Fruit fly (Drosophila melanogaster) whole organism, prepupa: Measurements from ENCODE around the gene CG5171.
A peak's percentile ranks its signal among the peaks of the same experiment; 100 is the strongest.

Experiments
- Blimp-1 ChIP-seq: fragments of 200-800 bp; sonication (Bioruptor generic); optimal IDR thresholded peaks from 3 replicates; lab custom pipeline; 2017; ENCODE audit warnings: missing biosample characterization, missing genetic modification characterization, mild to moderate bottlenecking, moderate library complexity, missing genetic modification reagents
- CG10669 ChIP-seq: fragments of 200-800 bp; sonication (Bioruptor generic); optimal IDR thresholded peaks from 3 replicates; lab custom pipeline; 2018; ENCODE audit warnings: missing biosample characterization, mild to moderate bottlenecking, missing genetic modification characterization, moderate library complexity
- CG11762 ChIP-seq: fragments of 200-800 bp; sonication (Bioruptor generic); optimal IDR thresholded peaks from 3 replicates; lab custom pipeline; 2016; ENCODE audit warnings: missing biosample characterization, missing genetic modification characterization; ENCODE audit not compliant: insufficient read depth
- CG11902 ChIP-seq: fragments of 200-800 bp; sonication (Bioruptor generic); optimal IDR thresholded peaks from 3 replicates; lab custom pipeline; 2016; ENCODE audit warnings: missing biosample characterization, missing genetic modification characterization
- CG15336 ChIP-seq: fragments of 200-800 bp; sonication (Bioruptor generic); IDR thresholded peaks from 2 replicates; pipeline ENCODE4 v1.3.6; 2022; ENCODE audit warnings: missing biosample characterization, missing genetic modification characterization
- CG16779 ChIP-seq: fragments of 200-800 bp; sonication (Bioruptor generic); optimal IDR thresholded peaks from 3 replicates; lab custom pipeline; 2017; ENCODE audit warnings: missing biosample characterization, mild to moderate bottlenecking, missing genetic modification characterization
- CG3032 ChIP-seq: fragments of 200-800 bp; optimal IDR thresholded peaks from 2 replicates; lab custom pipeline; 2019; ENCODE audit warnings: missing biosample characterization, mild to moderate bottlenecking, missing genetic modification characterization, moderate library complexity
- CG31627 ChIP-seq: fragments of 200-800 bp; sonication (Bioruptor generic); optimal IDR thresholded peaks from 3 replicates; lab custom pipeline; 2016; ENCODE audit warnings: missing biosample characterization, missing genetic modification characterization
- CG32006 ChIP-seq: fragments of 200-800 bp; sonication (Bioruptor generic); optimal IDR thresholded peaks from 3 replicates; lab custom pipeline; 2017; ENCODE audit warnings: missing biosample characterization, mild to moderate bottlenecking, missing genetic modification characterization
- CG4318 ChIP-seq: fragments of 200-800 bp; sonication (Bioruptor generic); optimal IDR thresholded peaks from 3 replicates; lab custom pipeline; 2017; ENCODE audit warnings: missing biosample characterization, mild to moderate bottlenecking, missing genetic modification characterization
- CG6276 ChIP-seq: fragments of 200-800 bp; sonication (Bioruptor generic); optimal IDR thresholded peaks from 2 replicates; lab custom pipeline; 2017; ENCODE audit warnings: missing biosample characterization, mild to moderate bottlenecking, missing genetic modification characterization
- CG6808 ChIP-seq: fragments of 200-800 bp; sonication (Bioruptor generic); optimal IDR thresholded peaks from 3 replicates; lab custom pipeline; 2017; ENCODE audit warnings: missing biosample characterization, missing genetic modification characterization, mild to moderate bottlenecking, moderate library complexity, missing genetic modification reagents
- CG7368 ChIP-seq: fragments of 200-800 bp; sonication (Bioruptor generic); optimal IDR thresholded peaks from 3 replicates; lab custom pipeline; 2016; ENCODE audit warnings: missing biosample characterization, missing genetic modification characterization
- CG8119 ChIP-seq: fragments of 200-800 bp; sonication (Bioruptor generic); IDR thresholded peaks from 3 replicates; pipeline ENCODE4 v1.3.6; 2022; ENCODE audit warnings: missing biosample characterization, missing genetic modification characterization
- CG8632 ChIP-seq: fragments of 200-800 bp; sonication (Bioruptor generic); optimal IDR thresholded peaks from 3 replicates; lab custom pipeline; 2016; ENCODE audit warnings: missing biosample characterization, missing genetic modification characterization
- Eip75B ChIP-seq: fragments of 200-800 bp; sonication (Bioruptor generic); optimal IDR thresholded peaks from 3 replicates; lab custom pipeline; 2016; ENCODE audit warnings: missing biosample characterization, missing genetic modification characterization
- Eip93F ChIP-seq: fragments of 200-800 bp; sonication (Bioruptor generic); optimal IDR thresholded peaks from 2 replicates; lab custom pipeline; 2016; ENCODE audit warnings: missing biosample characterization, mild to moderate bottlenecking, missing genetic modification characterization
- Ets21C ChIP-seq: fragments of 200-800 bp; sonication (Bioruptor generic); optimal IDR thresholded peaks from 3 replicates; lab custom pipeline; 2016; ENCODE audit warnings: missing biosample characterization, missing genetic modification characterization
- Ets96B ChIP-seq: fragments of 200-800 bp; optimal IDR thresholded peaks from 2 replicates; lab custom pipeline; 2019; ENCODE audit warnings: missing biosample characterization, mild to moderate bottlenecking, missing genetic modification characterization, moderate library complexity
- Gug ChIP-seq: fragments of 200-800 bp; sonication (Bioruptor generic); IDR thresholded peaks from 2 replicates; pipeline ENCODE4 v1.3.6; 2022; ENCODE audit warnings: missing biosample characterization, missing genetic modification characterization
- Hr38 ChIP-seq: sonication (Bioruptor generic); optimal IDR thresholded peaks from 2 replicates; lab custom pipeline; 2016; ENCODE audit warnings: missing biosample characterization, missing genetic modification characterization
- Hr39 ChIP-seq: fragments of 200-800 bp; sonication (Bioruptor generic); optimal IDR thresholded peaks from 2 replicates; lab custom pipeline; 2016; ENCODE audit warnings: missing biosample characterization, missing genetic modification characterization
- OdsH ChIP-seq: fragments of 200-800 bp; sonication (Bioruptor generic); optimal IDR thresholded peaks from 3 replicates; lab custom pipeline; 2016; ENCODE audit warnings: missing biosample characterization, missing genetic modification characterization
- Smox ChIP-seq: fragments of 200-800 bp; sonication (Bioruptor generic); optimal IDR thresholded peaks from 3 replicates; lab custom pipeline; 2016; ENCODE audit warnings: missing biosample characterization, missing genetic modification characterization
- Sox102F ChIP-seq: fragments of 200-800 bp; sonication (Bioruptor generic); optimal IDR thresholded peaks from 2 replicates; lab custom pipeline; 2016; ENCODE audit warnings: missing biosample characterization, mild to moderate bottlenecking, missing genetic modification characterization
- Sox14 ChIP-seq: fragments of 200-800 bp; sonication (Bioruptor generic); optimal IDR thresholded peaks from 3 replicates; lab custom pipeline; 2016; ENCODE audit warnings: missing biosample characterization, missing genetic modification characterization
- Sox15 ChIP-seq: fragments of 200-800 bp; sonication (Bioruptor generic); optimal IDR thresholded peaks from 3 replicates; lab custom pipeline; 2016; ENCODE audit warnings: missing biosample characterization, missing genetic modification characterization
- acj6 ChIP-seq: fragments of 200-800 bp; sonication (Bioruptor generic); optimal IDR thresholded peaks from 3 replicates; lab custom pipeline; 2016; ENCODE audit warnings: missing biosample characterization, missing genetic modification characterization
- dac ChIP-seq: fragments of 200-800 bp; sonication (Bioruptor generic); optimal IDR thresholded peaks from 2 replicates; lab custom pipeline; 2017; ENCODE audit warnings: missing biosample characterization, mild to moderate bottlenecking, missing genetic modification characterization
- dsx ChIP-seq: fragments of 200-800 bp; optimal IDR thresholded peaks from 3 replicates; lab custom pipeline; 2019; ENCODE audit warnings: missing biosample characterization, mild to moderate bottlenecking, missing genetic modification characterization, moderate library complexity; ENCODE audit not compliant: poor library complexity, severe bottlenecking
- esn ChIP-seq: fragments of 200-800 bp; sonication (Bioruptor generic); optimal IDR thresholded peaks from 2 replicates; lab custom pipeline; 2016; ENCODE audit warnings: missing biosample characterization, mild to moderate bottlenecking, missing genetic modification characterization, moderate library complexity
- fd85E ChIP-seq: fragments of 200-800 bp; sonication (Bioruptor generic); optimal IDR thresholded peaks from 3 replicates; lab custom pipeline; 2016; ENCODE audit warnings: missing biosample characterization, missing genetic modification characterization
- lz ChIP-seq: fragments of 200-800 bp; sonication (Bioruptor generic); optimal IDR thresholded peaks from 3 replicates; lab custom pipeline; 2016; ENCODE audit warnings: missing biosample characterization, missing genetic modification characterization
- net ChIP-seq: fragments of 200-800 bp; sonication (Bioruptor generic); optimal IDR thresholded peaks from 3 replicates; lab custom pipeline; 2016; ENCODE audit warnings: missing biosample characterization, missing genetic modification characterization
- pdm3 ChIP-seq: fragments of 200-800 bp; sonication (Bioruptor generic); optimal IDR thresholded peaks from 3 replicates; lab custom pipeline; 2016; ENCODE audit warnings: missing biosample characterization, missing genetic modification characterization
- ss ChIP-seq, 2 experiments: fragments of 200-800 bp; sonication (Bioruptor generic); optimal IDR thresholded peaks; 2 replicates in 1 of 2; 3 replicates in 1 of 2; lab custom pipeline; 2017 to 2018; ENCODE audit warnings: mild to moderate bottlenecking in 2 of 2, missing biosample characterization in 2 of 2, missing genetic modification characterization in 2 of 2, moderate library complexity in 1 of 2
- svp ChIP-seq: fragments of 200-800 bp; sonication (Bioruptor generic); peaks from one replicate; lab custom pipeline; 2016; ENCODE audit warnings: missing biosample characterization, missing genetic modification characterization
- topi ChIP-seq: fragments of 200-800 bp; sonication (Bioruptor generic); optimal IDR thresholded peaks from 3 replicates; lab custom pipeline; 2016; ENCODE audit warnings: missing biosample characterization, missing genetic modification characterization

CG5171 gene

DNA sequence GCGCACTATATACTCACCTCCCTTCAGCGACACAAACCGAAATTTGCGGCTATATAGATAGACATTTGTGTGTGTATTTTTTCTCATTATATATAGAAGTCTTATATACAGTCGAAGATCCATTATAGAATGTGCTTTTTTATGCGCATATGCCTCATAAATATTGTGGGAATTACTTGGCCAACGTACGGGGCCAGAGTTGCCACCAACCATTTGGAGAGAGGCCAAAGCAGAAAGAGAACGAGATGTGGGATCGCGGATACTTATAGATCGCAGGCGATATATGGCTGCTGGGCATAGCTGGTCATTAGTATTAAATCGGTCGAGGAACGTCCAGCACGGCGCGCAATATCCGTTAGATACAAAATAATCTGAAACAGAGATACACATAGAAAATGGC, 3.8 kb downstream of the CG5171 start, which contains the start of gene CG5177:
CG5177 (plus strand) TSS at position 305 of the 400 bp plus-strand sequence.
- TF ChIP-seq Gug (GFP tag; lab: Robert Waterston, UW) (no peak), OdsH (no peak), CG11902 (GFP tag; lab: Kevin White, UChicago) (no peak), ss (GFP tag; optimal IDR thresholded peaks at IDR 0.05; lab: Kevin White, UChicago) (no peak), Sox15 (GFP tag; lab: Kevin White, UChicago) (no peak), CG8632 (no peak)

- TF ChIP-seq Gug (GFP tag; lab: Robert Waterston, UW) = no peak
- TF ChIP-seq lz (GFP tag; lab: Kevin White, UChicago) = no peak
Observed at dm6 chr2L:7407638-7408037, 6.5 kb downstream of the CG5171 start.

DNA sequence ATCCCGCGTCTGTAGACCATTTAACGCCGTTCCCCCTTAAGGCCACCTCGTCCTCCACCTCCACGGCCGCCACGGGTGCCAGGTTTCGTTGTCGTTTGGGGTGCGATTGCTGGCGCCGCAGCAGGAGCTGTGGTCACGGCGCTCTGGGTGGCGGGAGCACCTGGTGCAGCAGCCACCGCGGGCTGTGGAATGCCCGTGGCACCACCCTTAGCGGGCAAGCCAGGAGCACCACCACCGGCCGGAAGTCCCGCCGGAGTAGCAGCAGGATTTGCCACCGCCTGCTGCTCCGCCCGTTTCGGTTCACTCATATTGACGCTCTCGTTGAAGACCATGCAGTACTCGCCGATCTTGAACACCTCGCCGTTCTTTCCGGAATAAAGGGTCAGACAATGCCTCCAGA, 7.9 kb downstream of the CG5171 start:
- no peak for TF ChIP-seq CG6808
- no peak for TF ChIP-seq esn
- TF ChIP-seq Eip75B (GFP tag; lab: Kevin White, UChicago) = no peak
- no peak for TF ChIP-seq net (GFP tag; lab: Kevin White, UChicago)
- no peak for TF ChIP-seq fd85E (GFP tag; lab: Kevin White, UChicago)
- no peak for TF ChIP-seq Blimp-1 (GFP tag; lab: Kevin White, UChicago)
- no peak for TF ChIP-seq CG31627 (GFP tag; lab: Kevin White, UChicago)
- TF ChIP-seq CG6276 (GFP tag; lab: Kevin White, UChicago) = no peak
- no peak for TF ChIP-seq CG3032 (tag; lab: Kevin White, UChicago)

dm6 chr2L:7409602-7410001, 8.5 kb downstream of the CG5171 start, which contains the start of gene CG5181:
TSS of gene CG5181 (minus strand) at chr2L:7409809.
- TF ChIP-seq dac (GFP tag; lab: Kevin White, UChicago) (no peak), CG10669 (no peak), esn (no peak), CG11762 (GFP tag; lab: Kevin White, UChicago) (no peak), Sox14 (GFP tag; lab: Kevin White, UChicago) (no peak), Sox102F (GFP tag; lab: Kevin White, UChicago) (no peak), Smox (GFP tag; lab: Kevin White, UChicago) (no peak), topi (GFP tag; lab: Kevin White, UChicago) (no peak), CG7368 (GFP tag; lab: Kevin White, UChicago) (no peak), pdm3 (GFP tag; lab: Kevin White, UChicago) (no peak), CG4318 (no peak), acj6 (no peak), net (GFP tag; lab: Kevin White, UChicago) (no peak), Ets96B (tag; lab: Kevin White, UChicago) (no peak)
- TF ChIP-seq, all 60 proteins: peak for 0

DNA sequence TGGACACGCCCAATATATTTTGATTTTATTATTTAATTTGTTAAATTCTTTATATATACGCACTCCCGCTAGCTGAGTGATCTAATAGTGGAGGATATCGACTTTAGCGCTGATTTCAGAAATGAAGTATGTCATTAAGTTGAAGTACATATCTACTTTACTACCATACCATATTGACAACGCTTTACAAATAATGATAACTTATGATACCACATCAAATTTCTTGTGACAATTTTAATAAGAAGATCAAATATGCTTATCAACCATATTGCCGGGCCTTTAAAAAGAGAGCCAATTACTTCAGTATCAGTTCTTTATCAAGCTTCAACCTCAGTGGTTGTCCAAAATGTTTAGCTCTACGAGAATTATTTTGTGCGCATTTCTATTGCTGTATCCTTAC, 9.5 kb downstream of the CG5171 start, which contains the start of gene CG15818:
CG15818 (plus strand) TSS at position 301 of the 400 bp plus-strand sequence.
- TF ChIP-seq net (GFP tag; lab: Kevin White, UChicago) (no peak), Sox102F (GFP tag; lab: Kevin White, UChicago) (no peak), Hr39 (no peak), esn (no peak), CG7368 (GFP tag; lab: Kevin White, UChicago) (no peak), CG16779 (tag; lab: Kevin White, UChicago) (no peak)

DNA sequence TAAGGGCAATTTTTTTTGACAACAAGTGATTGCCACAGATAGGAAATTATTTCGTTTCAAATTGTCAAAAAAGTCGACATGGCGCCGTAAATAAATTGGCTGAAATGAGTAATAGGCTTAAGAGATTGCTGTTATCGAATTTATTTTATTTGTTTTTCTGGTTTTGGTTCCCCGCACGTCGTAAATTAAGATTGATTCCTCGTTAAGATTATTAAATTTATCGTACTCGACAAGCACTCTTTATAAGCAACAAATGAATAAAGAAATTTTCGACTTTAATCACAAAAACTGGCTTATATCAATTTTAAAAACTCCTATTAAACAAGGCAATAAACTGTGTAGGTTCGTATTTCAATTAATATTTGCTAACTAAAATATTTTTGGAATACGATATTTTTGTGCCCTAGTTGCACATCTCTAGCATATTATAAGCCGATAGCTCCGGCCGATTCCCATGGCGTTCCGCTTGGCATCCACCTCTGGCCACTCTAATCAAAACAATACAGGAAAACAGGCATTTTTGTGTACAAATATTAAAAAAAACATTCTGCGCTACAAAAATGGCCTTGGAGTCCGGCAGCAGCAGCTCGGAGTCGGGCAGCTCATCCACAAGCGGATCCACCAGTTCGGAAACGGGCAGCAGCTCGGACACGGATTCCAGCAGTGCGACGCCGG, 10.9 kb downstream of the CG5171 start, which contains the start of gene chm:
chm (plus strand) TSS at position 471 of the 675 bp plus-strand sequence.
- TF ChIP-seq CG32006 (GFP tag; lab: Kevin White, UChicago) = no peak
- TF ChIP-seq dac (GFP tag; lab: Kevin White, UChicago) = no peak
- TF ChIP-seq svp (GFP tag; lab: Kevin White, UChicago) = no peak
- TF ChIP-seq CG3032 (tag; lab: Kevin White, UChicago) = peak; percentile 47
- no peak for TF ChIP-seq CG15336 (GFP tag; lab: Robert Waterston, UW)
- TF ChIP-seq lz (GFP tag; lab: Kevin White, UChicago) = peak; percentile 47
- TF ChIP-seq esn = peak; percentile 63
- no peak for TF ChIP-seq CG8119 (GFP tag; lab: Robert Waterston, UW)
- TF ChIP-seq Eip93F = peak; percentile 55
- peak; percentile 34 for TF ChIP-seq topi (GFP tag; lab: Kevin White, UChicago)
- TF ChIP-seq Sox14 (GFP tag; lab: Kevin White, UChicago) = peak; percentile 60
- no peak for TF ChIP-seq Ets21C (GFP tag; lab: Kevin White, UChicago)
- TF ChIP-seq CG6276 (GFP tag; lab: Kevin White, UChicago) = no peak
- TF ChIP-seq CG11762 (GFP tag; lab: Kevin White, UChicago) = no peak
- no peak for TF ChIP-seq Hr38
- TF ChIP-seq CG8632 = no peak
- TF ChIP-seq CG6808 = no peak
- TF ChIP-seq CG7368 (GFP tag; lab: Kevin White, UChicago) = no peak
- no peak for TF ChIP-seq Ets96B (tag; lab: Kevin White, UChicago)
- TF ChIP-seq dsx (GFP tag; lab: Kevin White, UChicago) = no peak
- TF ChIP-seq acj6 = no peak
